Worm (Caenorhabditis elegans) whole organism, L4 larva: Measurements from ENCODE around the gene C14B9.3.

Experiments used
- D1046.2 ChIP-seq: fragments of 200-800 bp; sonication (Bioruptor generic); IDR thresholded peaks from 2 replicates; pipeline ENCODE4 v1.3.6; 2022; ENCODE audit warnings: missing genetic modification characterization, missing compliant biosample characterization
- F10B5.3 ChIP-seq: sonication (generic microtip); optimal IDR thresholded peaks from 2 replicates; lab custom pipeline; 2016; ENCODE audit warnings: mild to moderate bottlenecking, missing genetic modification characterization, missing compliant biosample characterization
- F26F4.8 ChIP-seq: fragments of 200-800 bp; sonication (Bioruptor generic); conservative IDR thresholded peaks from 2 replicates; pipeline ENCODE4 v1.3.6; 2022; ENCODE audit warnings: missing genetic modification characterization, missing compliant biosample characterization
- F49E8.2 ChIP-seq: sonication (generic microtip); optimal IDR thresholded peaks from 2 replicates; lab custom pipeline; 2016; ENCODE audit warnings: missing compliant biosample characterization, mild to moderate bottlenecking, missing genetic modification characterization, borderline replicate concordance
- R02D3.7 ChIP-seq: fragments of 150-350 bp; sonication (generic microtip); optimal IDR thresholded peaks from 3 replicates; lab custom pipeline; 2014; ENCODE audit warnings: missing biosample characterization, missing genetic modification characterization
- T26A8.4 ChIP-seq: fragments of 200-800 bp; sonication (Bioruptor generic); IDR thresholded peaks from 2 replicates; pipeline ENCODE4 v1.3.6; 2022; ENCODE audit warnings: missing genetic modification characterization, missing compliant biosample characterization
- Y105C5A.15 ChIP-seq: fragments of 200-800 bp; sonication (Bioruptor generic); IDR thresholded peaks from 2 replicates; pipeline ENCODE4 v1.3.6; 2022; ENCODE audit warnings: missing genetic modification characterization, missing compliant biosample characterization
- Y48G9A.11 ChIP-seq: fragments of 200-800 bp; sonication (Bioruptor generic); IDR thresholded peaks from 2 replicates; pipeline ENCODE4 v1.3.6; 2022; ENCODE audit warnings: missing genetic modification reagents, missing genetic modification characterization, missing compliant biosample characterization
- ZK337.2 ChIP-seq: fragments of 200-800 bp; sonication (Bioruptor generic); IDR thresholded peaks from 2 replicates; pipeline ENCODE4 v1.3.6; 2022; ENCODE audit warnings: missing genetic modification reagents, missing genetic modification characterization, missing compliant biosample characterization
- ZK546.5 ChIP-seq, 2 experiments: sonication (generic microtip); optimal IDR thresholded peaks; 2 replicates each; lab custom pipeline; 2017; ENCODE audit warnings: missing biosample characterization in 2 of 2, missing genetic modification characterization in 2 of 2
- aly-2 ChIP-seq: sonication (generic microtip); optimal IDR thresholded peaks from 2 replicates; lab custom pipeline; 2018; ENCODE audit warnings: missing biosample characterization, missing genetic modification characterization
- ceh-44 ChIP-seq: fragments of 200-800 bp; sonication (Bioruptor generic); IDR thresholded peaks from 2 replicates; pipeline ENCODE4 v1.3.6; 2022; ENCODE audit warnings: missing genetic modification reagents, missing genetic modification characterization, missing compliant biosample characterization
- ceh-82 ChIP-seq: sonication (generic microtip); optimal IDR thresholded peaks from 2 replicates; lab custom pipeline; 2017; ENCODE audit warnings: missing biosample characterization, missing genetic modification characterization
- ces-1 ChIP-seq: fragments of 150-350 bp; sonication (generic microtip); optimal IDR thresholded peaks from 4 replicates; lab custom pipeline; 2014; ENCODE audit warnings: missing biosample characterization, missing genetic modification reagents, missing genetic modification characterization
- ctbp-1 ChIP-seq: fragments of 200-800 bp; sonication (Bioruptor generic); IDR thresholded peaks from 2 replicates; pipeline ENCODE4 v1.3.6; 2022; ENCODE audit warnings: missing genetic modification reagents, missing genetic modification characterization, missing compliant biosample characterization
- daf-12 ChIP-seq: fragments of 150-350 bp; optimal IDR thresholded peaks from 2 replicates; lab custom pipeline; 2014; ENCODE audit warnings: missing biosample characterization, missing genetic modification reagents, missing genetic modification characterization
- dpl-1 ChIP-seq: fragments of 150-350 bp; optimal IDR thresholded peaks from 2 replicates; lab custom pipeline; 2014; ENCODE audit warnings: missing biosample characterization, missing genetic modification reagents, missing genetic modification characterization
- duxl-1 ChIP-seq: sonication (generic microtip); optimal IDR thresholded peaks from 2 replicates; lab custom pipeline; 2016; ENCODE audit warnings: mild to moderate bottlenecking, missing genetic modification characterization, moderate library complexity, missing compliant biosample characterization; ENCODE audit not compliant: poor library complexity
- fos-1 ChIP-seq: fragments of 150-350 bp; optimal IDR thresholded peaks from 2 replicates; lab custom pipeline; 2014; ENCODE audit warnings: missing biosample characterization, missing genetic modification characterization
- hlh-11 ChIP-seq: fragments of 200-800 bp; sonication (Bioruptor generic); optimal IDR thresholded peaks from 2 replicates; lab custom pipeline; 2018; ENCODE audit warnings: mild to moderate bottlenecking, missing genetic modification characterization, missing compliant biosample characterization
- hmg-1.1 ChIP-seq: fragments of 200-800 bp; sonication (Bioruptor generic); IDR thresholded peaks from 2 replicates; pipeline ENCODE4 v1.3.6; 2022; ENCODE audit warnings: missing genetic modification reagents, missing genetic modification characterization, missing compliant biosample characterization
- lin-1 ChIP-seq: fragments of 200-800 bp; sonication (Bioruptor generic); IDR thresholded peaks from 2 replicates; pipeline ENCODE4 v1.3.6; 2022; ENCODE audit warnings: missing genetic modification reagents, missing genetic modification characterization, missing compliant biosample characterization
- lin-13 ChIP-seq: fragments of 150-350 bp; optimal IDR thresholded peaks from 2 replicates; lab custom pipeline; 2014; ENCODE audit warnings: missing biosample characterization, missing genetic modification reagents, missing genetic modification characterization
- lin-15B ChIP-seq: fragments of 150-350 bp; sonication (generic microtip); optimal IDR thresholded peaks from 3 replicates; lab custom pipeline; 2014; ENCODE audit warnings: missing biosample characterization, missing genetic modification characterization
- lin-29 ChIP-seq: fragments of 200-800 bp; sonication (Bioruptor generic); IDR thresholded peaks from 2 replicates; pipeline ENCODE4 v1.3.6; 2022; ENCODE audit warnings: missing genetic modification reagents, missing genetic modification characterization, missing compliant biosample characterization
- lin-38 ChIP-seq: fragments of 200-800 bp; sonication (Bioruptor generic); IDR thresholded peaks from 2 replicates; pipeline ENCODE4 v1.3.6; 2022; ENCODE audit warnings: missing genetic modification reagents, missing genetic modification characterization, missing compliant biosample characterization
- madf-5 ChIP-seq, 2 experiments: fragments of 200-800 bp; sonication (Bioruptor generic); IDR thresholded peaks; 2 replicates each; pipeline ENCODE4 v1.3.6; 2022; ENCODE audit warnings: missing compliant biosample characterization in 2 of 2, missing genetic modification characterization in 2 of 2
- madf-9 ChIP-seq: fragments of 200-800 bp; sonication (Bioruptor generic); conservative IDR thresholded peaks from 2 replicates; pipeline ENCODE4 v1.3.6; 2022; ENCODE audit warnings: missing genetic modification reagents, missing genetic modification characterization, missing compliant biosample characterization
- mdl-1 ChIP-seq, 2 experiments: fragments of 150-350 bp in 1 of 2; sonication (generic microtip) in 1 of 2; optimal IDR thresholded peaks; 2 replicates each; lab custom pipeline; 2014 to 2017; ENCODE audit warnings: missing biosample characterization in 2 of 2, missing genetic modification characterization in 2 of 2
- mdt-29 ChIP-seq: fragments of 200-800 bp; sonication (Bioruptor generic); IDR thresholded peaks from 2 replicates; pipeline ENCODE4 v1.3.6; 2022; ENCODE audit warnings: missing genetic modification reagents, missing genetic modification characterization, missing compliant biosample characterization
- mep-1 ChIP-seq: fragments of 150-350 bp; sonication (generic microtip); optimal IDR thresholded peaks from 3 replicates; lab custom pipeline; 2014; ENCODE audit warnings: missing biosample characterization, missing genetic modification characterization
- mxl-2 ChIP-seq: fragments of 200-800 bp; sonication (Bioruptor generic); conservative IDR thresholded peaks from 2 replicates; pipeline ENCODE4 v1.3.6; 2022; ENCODE audit warnings: missing genetic modification reagents, missing genetic modification characterization, missing compliant biosample characterization
- nhr-11 ChIP-seq: fragments of 150-350 bp; optimal IDR thresholded peaks from 2 replicates; lab custom pipeline; 2014; ENCODE audit warnings: missing biosample characterization, missing genetic modification characterization
- nhr-111 ChIP-seq: fragments of 200-800 bp; sonication (Bioruptor generic); optimal IDR thresholded peaks from 2 replicates; lab custom pipeline; 2018; ENCODE audit warnings: mild to moderate bottlenecking, missing genetic modification characterization, missing compliant biosample characterization
- nhr-42 ChIP-seq: fragments of 200-800 bp; sonication (Bioruptor generic); IDR thresholded peaks from 2 replicates; pipeline ENCODE4 v1.3.6; 2022; ENCODE audit warnings: missing genetic modification characterization, missing compliant biosample characterization
- pha-4 ChIP-seq, 2 experiments: fragments of 150-350 bp in 1 of 2; fragments of 200-800 bp in 1 of 2; sonication (Bioruptor generic) in 1 of 2; IDR thresholded peaks in 1 of 2; optimal IDR thresholded peaks in 1 of 2; 2 replicates each; pipeline versions ENCODE4 v1.3.6 to Lab custom; 2014 to 2022; ENCODE audit warnings: missing genetic modification characterization in 2 of 2, missing genetic modification reagents in 2 of 2, missing biosample characterization in 1 of 2, missing compliant biosample characterization in 1 of 2
- pqm-1 ChIP-seq: sonication (generic microtip); optimal IDR thresholded peaks from 2 replicates; lab custom pipeline; 2017; ENCODE audit warnings: missing biosample characterization, missing genetic modification characterization
- rbr-2 ChIP-seq: sonication (generic microtip); optimal IDR thresholded peaks from 2 replicates; lab custom pipeline; 2016; ENCODE audit warnings: missing genotype, missing genetic modification characterization, missing compliant biosample characterization
- saeg-2 ChIP-seq: fragments of 200-800 bp; sonication (Bioruptor generic); IDR thresholded peaks from 2 replicates; pipeline ENCODE4 v1.3.6; 2022; ENCODE audit warnings: missing genetic modification reagents, missing genetic modification characterization, missing compliant biosample characterization
- sdz-12 ChIP-seq: fragments of 200-800 bp; sonication (Bioruptor generic); optimal IDR thresholded peaks from 2 replicates; lab custom pipeline; 2018; ENCODE audit warnings: mild to moderate bottlenecking, missing genetic modification characterization, missing compliant biosample characterization
- skn-1 ChIP-seq: fragments of 150-350 bp; optimal IDR thresholded peaks from 2 replicates; lab custom pipeline; 2014; ENCODE audit warnings: missing biosample characterization, missing genetic modification characterization
- snpc-1.2 ChIP-seq: fragments of 200-800 bp; sonication (Bioruptor generic); IDR thresholded peaks from 2 replicates; pipeline ENCODE4 v1.3.6; 2022; ENCODE audit warnings: missing genetic modification reagents, missing genetic modification characterization, missing compliant biosample characterization
- spr-1 ChIP-seq: sonication (generic microtip); optimal IDR thresholded peaks from 2 replicates; lab custom pipeline; 2016; ENCODE audit warnings: mild to moderate bottlenecking, missing genetic modification characterization, missing compliant biosample characterization
- tra-1 ChIP-seq: fragments of 200-800 bp; sonication (Bioruptor generic); IDR thresholded peaks from 2 replicates; pipeline ENCODE4 v1.3.6; 2022; ENCODE audit warnings: missing genetic modification reagents, missing genetic modification characterization, missing compliant biosample characterization
- unc-130 ChIP-seq: sonication (generic microtip); optimal IDR thresholded peaks from 2 replicates; lab custom pipeline; 2016; ENCODE audit warnings: missing genetic modification reagents, missing genetic modification characterization, missing compliant biosample characterization
- vab-7 ChIP-seq: fragments of 200-800 bp; sonication (Bioruptor generic); IDR thresholded peaks from 2 replicates; pipeline ENCODE4 v1.3.6; 2022; ENCODE audit warnings: missing genetic modification reagents, missing genetic modification characterization, missing compliant biosample characterization
- zag-1 ChIP-seq: fragments of 150-350 bp; optimal IDR thresholded peaks from 2 replicates; lab custom pipeline; 2014; ENCODE audit warnings: missing biosample characterization, missing genetic modification characterization
- zfp-2 ChIP-seq: sonication (generic microtip); optimal IDR thresholded peaks from 2 replicates; lab custom pipeline; 2016; ENCODE audit warnings: mild to moderate bottlenecking, missing genetic modification characterization, missing compliant biosample characterization
- zip-11 ChIP-seq: fragments of 200-800 bp; sonication (Bioruptor generic); IDR thresholded peaks from 2 replicates; pipeline ENCODE4 v1.3.6; 2022; ENCODE audit warnings: missing genetic modification characterization, missing compliant biosample characterization
- zip-2 ChIP-seq: fragments of 150-350 bp; optimal IDR thresholded peaks from 2 replicates; lab custom pipeline; 2014; ENCODE audit warnings: missing biosample characterization, missing genetic modification characterization

Gene C14B9.3

DNA sequence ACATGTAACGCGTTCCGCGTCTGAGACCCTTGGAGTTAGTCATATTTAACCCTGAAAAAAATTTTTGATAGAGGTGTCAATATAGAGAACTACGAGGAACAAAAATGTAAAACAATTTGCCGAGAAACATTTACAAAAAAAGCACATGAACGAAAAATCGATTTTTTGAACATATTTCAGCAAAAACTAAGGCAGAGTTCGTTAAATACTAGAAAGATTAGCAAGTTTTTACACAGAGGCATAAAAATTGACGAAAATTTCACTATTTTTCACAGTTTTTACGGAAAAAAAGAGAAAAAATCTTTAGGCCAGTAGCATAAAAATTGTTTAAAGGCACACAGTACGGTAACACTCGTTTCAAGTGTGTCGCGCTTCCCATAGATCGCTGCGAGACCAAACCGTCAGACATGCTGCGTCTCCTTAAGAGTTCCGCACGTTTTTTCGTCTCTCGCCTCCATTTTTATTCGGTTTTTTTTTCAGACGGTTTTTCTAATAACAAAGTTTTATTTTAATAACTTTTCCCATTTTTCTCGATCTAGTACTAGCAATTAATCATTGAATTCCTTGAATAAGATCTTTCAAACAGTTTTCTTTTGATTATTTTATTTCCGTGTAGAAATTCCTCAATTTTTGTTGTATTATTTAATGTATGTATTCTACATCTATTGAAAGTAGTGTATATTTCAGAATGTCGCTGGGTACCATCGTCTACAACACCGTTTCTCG, 21.8 kb downstream of the C14B9.3 start, which contains the start of the genes rpl-21 and C14B9.10 (continued):
- TF ChIP-seq mxl-2 (no peak), vab-7 (GFP tag; lab: Robert Waterston, UW) (no peak), madf-5 (GFP tag; IDR thresholded peaks at IDR 0.05; lab: Robert Waterston, UW) (no peak), mep-1 (peak; percentile 83), fos-1 (tag; lab: Kevin White, UChicago) (no peak), tra-1 (GFP tag; lab: Robert Waterston, UW) (no peak), T26A8.4 (GFP tag; lab: Robert Waterston, UW) (peak; percentile 62; the same call in 1 of the 2 replicates), R02D3.7 (tag; lab: Kevin White, UChicago) (no peak), skn-1 (tag; lab: Kevin White, UChicago) (no peak), saeg-2 (no peak), aly-2 (tag; lab: Kevin White, UChicago) (no peak), Y105C5A.15 (GFP tag; lab: Robert Waterston, UW) (no peak), unc-130 (GFP tag; lab: Kevin White, UChicago) (peak; percentile 84), lin-13 (GFP tag; lab: Kevin White, UChicago) (peak; percentile 46), daf-12 (tag; lab: Kevin White, UChicago) (no peak), nhr-111 (GFP tag; lab: Kevin White, UChicago) (no peak), hmg-1.1 (GFP tag; lab: Robert Waterston, UW) (peak; percentile 75), D1046.2 (GFP tag; lab: Robert Waterston, UW) (peak; percentile 99), ZK337.2 (GFP tag; lab: Robert Waterston, UW) (no peak), ctbp-1 (GFP tag; lab: Robert Waterston, UW) (0 out of 2 replicates have a peak, but pooled peaks have one; percentile 25), ces-1 (no peak), zip-2 (tag; lab: Kevin White, UChicago) (no peak), zag-1 (tag; lab: Kevin White, UChicago) (peak; percentile 3), zip-11 (no peak), duxl-1 (tag; lab: Kevin White, UChicago) (peak; percentile 1), madf-9 (GFP tag; lab: Robert Waterston, UW) (no peak), pha-4 (GFP tag; IDR thresholded peaks at IDR 0.05; lab: Robert Waterston, UW) (no peak), pha-4 (tag; optimal IDR thresholded peaks at IDR 0.05; lab: Kevin White, UChicago) (peak; percentile 51), snpc-1.2 (GFP tag; lab: Robert Waterston, UW) (peak; percentile 57; the same call in 1 of the 2 replicates), F49E8.2 (tag; lab: Kevin White, UChicago) (peak; percentile 77), ZK546.5 (tag; optimal IDR thresholded peaks at IDR 0.05; lab: Kevin White, UChicago) (no peak), F26F4.8 (GFP tag; lab: Robert Waterston, UW) (no peak), ceh-44 (GFP tag; lab: Robert Waterston, UW) (no peak), nhr-11 (tag; lab: Kevin White, UChicago) (peak; percentile 67), nhr-42 (GFP tag; lab: Robert Waterston, UW) (no peak), spr-1 (peak; percentile 37), pqm-1 (tag; lab: Kevin White, UChicago) (no peak), mdl-1 (tag; optimal IDR thresholded peaks at IDR 0.05; lab: Kevin White, UChicago) (peak in 1 of 2 experiments; percentile 45), hlh-11 (peak; percentile 70), rbr-2 (tag; lab: Kevin White, UChicago) (peak; percentile 72), zfp-2 (peak; percentile 18), ceh-82 (tag; lab: Kevin White, UChicago) (no peak), lin-1 (GFP tag; lab: Robert Waterston, UW) (0 out of 2 replicates have a peak, but pooled peaks have one; percentile 27), Y48G9A.11 (peak; percentile 61; the same call in 1 of the 2 replicates), lin-38 (GFP tag; lab: Robert Waterston, UW) (peak; percentile 75), F10B5.3 (no peak), mdt-29 (GFP tag; lab: Robert Waterston, UW) (no peak), lin-15B (tag; lab: Kevin White, UChicago) (no peak), sdz-12 (GFP tag; lab: Kevin White, UChicago) (no peak), dpl-1 (GFP tag; lab: Kevin White, UChicago) (peak; percentile 78), lin-29 (GFP tag; lab: Robert Waterston, UW) (no peak)
